Fruit fly (Drosophila melanogaster) whole organism, prepupa: ENCODE measurements around the gene spi.
A peak's percentile ranks its signal among the peaks of the same experiment; 100 is the strongest.

Experiments
- Blimp-1 ChIP-seq: fragments of 200-800 bp; sonication (Bioruptor generic); optimal IDR thresholded peaks from 3 replicates; lab custom pipeline; 2017; ENCODE audit warnings: missing biosample characterization, missing genetic modification characterization, mild to moderate bottlenecking, moderate library complexity, missing genetic modification reagents
- CG10669 ChIP-seq: fragments of 200-800 bp; sonication (Bioruptor generic); optimal IDR thresholded peaks from 3 replicates; lab custom pipeline; 2018; ENCODE audit warnings: missing biosample characterization, mild to moderate bottlenecking, missing genetic modification characterization, moderate library complexity
- CG11294 ChIP-seq: fragments of 200-800 bp; sonication (Bioruptor generic); IDR thresholded peaks from 2 replicates; pipeline ENCODE4 v1.3.6; 2022; ENCODE audit warnings: missing biosample characterization, missing genetic modification characterization
- CG11762 ChIP-seq: fragments of 200-800 bp; sonication (Bioruptor generic); optimal IDR thresholded peaks from 3 replicates; lab custom pipeline; 2016; ENCODE audit warnings: missing biosample characterization, missing genetic modification characterization; ENCODE audit not compliant: insufficient read depth
- CG11902 ChIP-seq: fragments of 200-800 bp; sonication (Bioruptor generic); optimal IDR thresholded peaks from 3 replicates; lab custom pipeline; 2016; ENCODE audit warnings: missing biosample characterization, missing genetic modification characterization
- CG15336 ChIP-seq: fragments of 200-800 bp; sonication (Bioruptor generic); IDR thresholded peaks from 2 replicates; pipeline ENCODE4 v1.3.6; 2022; ENCODE audit warnings: missing biosample characterization, missing genetic modification characterization
- CG1621 ChIP-seq: fragments of 200-800 bp; sonication (Bioruptor generic); optimal IDR thresholded peaks from 3 replicates; lab custom pipeline; 2018; ENCODE audit warnings: missing biosample characterization, mild to moderate bottlenecking, missing genetic modification characterization
- CG3032 ChIP-seq: fragments of 200-800 bp; optimal IDR thresholded peaks from 2 replicates; lab custom pipeline; 2019; ENCODE audit warnings: missing biosample characterization, mild to moderate bottlenecking, missing genetic modification characterization, moderate library complexity
- CG31627 ChIP-seq: fragments of 200-800 bp; sonication (Bioruptor generic); optimal IDR thresholded peaks from 3 replicates; lab custom pipeline; 2016; ENCODE audit warnings: missing biosample characterization, missing genetic modification characterization
- CG32006 ChIP-seq: fragments of 200-800 bp; sonication (Bioruptor generic); optimal IDR thresholded peaks from 3 replicates; lab custom pipeline; 2017; ENCODE audit warnings: missing biosample characterization, mild to moderate bottlenecking, missing genetic modification characterization
- CG34406 ChIP-seq: fragments of 200-800 bp; sonication (Bioruptor generic); optimal IDR thresholded peaks from 3 replicates; lab custom pipeline; 2016; ENCODE audit warnings: missing biosample characterization, missing genetic modification characterization
- CG3919 ChIP-seq: fragments of 200-800 bp; sonication (Bioruptor generic); optimal IDR thresholded peaks from 3 replicates; lab custom pipeline; 2016; ENCODE audit warnings: missing biosample characterization, missing genetic modification characterization
- CG4318 ChIP-seq: fragments of 200-800 bp; sonication (Bioruptor generic); optimal IDR thresholded peaks from 3 replicates; lab custom pipeline; 2017; ENCODE audit warnings: missing biosample characterization, mild to moderate bottlenecking, missing genetic modification characterization
- CG6163 ChIP-seq: fragments of 200-800 bp; sonication (Bioruptor generic); IDR thresholded peaks from 3 replicates; pipeline ENCODE4 v1.3.6; 2022; ENCODE audit warnings: missing biosample characterization, missing genetic modification characterization
- CG6276 ChIP-seq: fragments of 200-800 bp; sonication (Bioruptor generic); optimal IDR thresholded peaks from 2 replicates; lab custom pipeline; 2017; ENCODE audit warnings: missing biosample characterization, mild to moderate bottlenecking, missing genetic modification characterization
- CG6808 ChIP-seq: fragments of 200-800 bp; sonication (Bioruptor generic); optimal IDR thresholded peaks from 3 replicates; lab custom pipeline; 2017; ENCODE audit warnings: missing biosample characterization, missing genetic modification characterization, mild to moderate bottlenecking, moderate library complexity, missing genetic modification reagents
- CG6854 ChIP-seq: fragments of 200-800 bp; sonication (Bioruptor generic); optimal IDR thresholded peaks from 2 replicates; lab custom pipeline; 2017; ENCODE audit warnings: missing biosample characterization, mild to moderate bottlenecking, missing genetic modification characterization
- CG7368 ChIP-seq: fragments of 200-800 bp; sonication (Bioruptor generic); optimal IDR thresholded peaks from 3 replicates; lab custom pipeline; 2016; ENCODE audit warnings: missing biosample characterization, missing genetic modification characterization
- CG8119 ChIP-seq: fragments of 200-800 bp; sonication (Bioruptor generic); IDR thresholded peaks from 3 replicates; pipeline ENCODE4 v1.3.6; 2022; ENCODE audit warnings: missing biosample characterization, missing genetic modification characterization
- CG8319 ChIP-seq: fragments of 200-800 bp; sonication (Bioruptor generic); optimal IDR thresholded peaks from 3 replicates; lab custom pipeline; 2016; ENCODE audit warnings: missing biosample characterization, missing genetic modification characterization
- CG9139 ChIP-seq: fragments of 200-800 bp; sonication (Bioruptor generic); optimal IDR thresholded peaks from 3 replicates; lab custom pipeline; 2017; ENCODE audit warnings: missing biosample characterization, mild to moderate bottlenecking, missing genetic modification characterization
- Eip75B ChIP-seq: fragments of 200-800 bp; sonication (Bioruptor generic); optimal IDR thresholded peaks from 3 replicates; lab custom pipeline; 2016; ENCODE audit warnings: missing biosample characterization, missing genetic modification characterization
- Eip78C ChIP-seq: fragments of 200-800 bp; sonication (Bioruptor generic); peaks from one replicate; lab custom pipeline; 2016; ENCODE audit warnings: missing biosample characterization, missing genetic modification characterization
- Ets21C ChIP-seq: fragments of 200-800 bp; sonication (Bioruptor generic); optimal IDR thresholded peaks from 3 replicates; lab custom pipeline; 2016; ENCODE audit warnings: missing biosample characterization, missing genetic modification characterization
- Ets96B ChIP-seq: fragments of 200-800 bp; optimal IDR thresholded peaks from 2 replicates; lab custom pipeline; 2019; ENCODE audit warnings: missing biosample characterization, mild to moderate bottlenecking, missing genetic modification characterization, moderate library complexity
- Hr39 ChIP-seq: fragments of 200-800 bp; sonication (Bioruptor generic); optimal IDR thresholded peaks from 2 replicates; lab custom pipeline; 2016; ENCODE audit warnings: missing biosample characterization, missing genetic modification characterization
- Lpt ChIP-seq: fragments of 200-800 bp; sonication (Bioruptor generic); optimal IDR thresholded peaks from 3 replicates; lab custom pipeline; 2016; ENCODE audit warnings: missing biosample characterization, missing genetic modification characterization
- Met ChIP-seq: fragments of 200-800 bp; sonication (Bioruptor generic); optimal IDR thresholded peaks from 3 replicates; lab custom pipeline; 2016; ENCODE audit warnings: missing biosample characterization, missing genetic modification characterization
- OdsH ChIP-seq: fragments of 200-800 bp; sonication (Bioruptor generic); optimal IDR thresholded peaks from 3 replicates; lab custom pipeline; 2016; ENCODE audit warnings: missing biosample characterization, missing genetic modification characterization
- Smox ChIP-seq: fragments of 200-800 bp; sonication (Bioruptor generic); optimal IDR thresholded peaks from 3 replicates; lab custom pipeline; 2016; ENCODE audit warnings: missing biosample characterization, missing genetic modification characterization
- Sox14 ChIP-seq: fragments of 200-800 bp; sonication (Bioruptor generic); optimal IDR thresholded peaks from 3 replicates; lab custom pipeline; 2016; ENCODE audit warnings: missing biosample characterization, missing genetic modification characterization
- Sox15 ChIP-seq: fragments of 200-800 bp; sonication (Bioruptor generic); optimal IDR thresholded peaks from 3 replicates; lab custom pipeline; 2016; ENCODE audit warnings: missing biosample characterization, missing genetic modification characterization
- achi ChIP-seq: fragments of 200-800 bp; sonication (Bioruptor generic); optimal IDR thresholded peaks from 3 replicates; lab custom pipeline; 2016; ENCODE audit warnings: missing biosample characterization, missing genetic modification characterization
- acj6 ChIP-seq: fragments of 200-800 bp; sonication (Bioruptor generic); optimal IDR thresholded peaks from 3 replicates; lab custom pipeline; 2016; ENCODE audit warnings: missing biosample characterization, missing genetic modification characterization
- cyc ChIP-seq: fragments of 200-800 bp; sonication (Bioruptor generic); optimal IDR thresholded peaks from 3 replicates; lab custom pipeline; 2016; ENCODE audit warnings: missing biosample characterization, missing genetic modification characterization
- dac ChIP-seq: fragments of 200-800 bp; sonication (Bioruptor generic); optimal IDR thresholded peaks from 2 replicates; lab custom pipeline; 2017; ENCODE audit warnings: missing biosample characterization, mild to moderate bottlenecking, missing genetic modification characterization
- eg ChIP-seq: fragments of 200-800 bp; sonication (Bioruptor generic); IDR thresholded peaks from 3 replicates; pipeline ENCODE4 v1.3.6; 2022; ENCODE audit warnings: missing biosample characterization, missing genetic modification characterization
- esn ChIP-seq: fragments of 200-800 bp; sonication (Bioruptor generic); optimal IDR thresholded peaks from 2 replicates; lab custom pipeline; 2016; ENCODE audit warnings: missing biosample characterization, mild to moderate bottlenecking, missing genetic modification characterization, moderate library complexity
- fd59A ChIP-seq: fragments of 200-800 bp; sonication (Bioruptor generic); optimal IDR thresholded peaks from 2 replicates; lab custom pipeline; 2017; ENCODE audit warnings: missing biosample characterization, mild to moderate bottlenecking, missing genetic modification characterization, missing genetic modification reagents
- fd85E ChIP-seq: fragments of 200-800 bp; sonication (Bioruptor generic); optimal IDR thresholded peaks from 3 replicates; lab custom pipeline; 2016; ENCODE audit warnings: missing biosample characterization, missing genetic modification characterization
- fkh ChIP-seq: fragments of 200-800 bp; sonication (Bioruptor generic); optimal IDR thresholded peaks from 3 replicates; lab custom pipeline; 2017; ENCODE audit warnings: missing biosample characterization, mild to moderate bottlenecking, missing genetic modification characterization, moderate library complexity
- lz ChIP-seq: fragments of 200-800 bp; sonication (Bioruptor generic); optimal IDR thresholded peaks from 3 replicates; lab custom pipeline; 2016; ENCODE audit warnings: missing biosample characterization, missing genetic modification characterization
- pdm3 ChIP-seq: fragments of 200-800 bp; sonication (Bioruptor generic); optimal IDR thresholded peaks from 3 replicates; lab custom pipeline; 2016; ENCODE audit warnings: missing biosample characterization, missing genetic modification characterization
- salr ChIP-seq, 2 experiments: fragments of 200-800 bp; sonication (Bioruptor generic); optimal IDR thresholded peaks; 3 replicates each; lab custom pipeline; 2016 to 2018; ENCODE audit warnings: missing biosample characterization in 2 of 2, missing genetic modification characterization in 2 of 2, mild to moderate bottlenecking in 1 of 2
- spab ChIP-seq: fragments of 200-800 bp; sonication (Bioruptor generic); optimal IDR thresholded peaks from 2 replicates; lab custom pipeline; 2017; ENCODE audit warnings: missing biosample characterization, mild to moderate bottlenecking, missing genetic modification characterization, missing genetic modification reagents
- svp ChIP-seq: fragments of 200-800 bp; sonication (Bioruptor generic); peaks from one replicate; lab custom pipeline; 2016; ENCODE audit warnings: missing biosample characterization, missing genetic modification characterization
- vri ChIP-seq: fragments of 200-800 bp; sonication (Bioruptor generic); optimal IDR thresholded peaks from 3 replicates; lab custom pipeline; 2016; ENCODE audit warnings: missing biosample characterization, mild to moderate bottlenecking, missing genetic modification characterization

Gene spi

DNA sequence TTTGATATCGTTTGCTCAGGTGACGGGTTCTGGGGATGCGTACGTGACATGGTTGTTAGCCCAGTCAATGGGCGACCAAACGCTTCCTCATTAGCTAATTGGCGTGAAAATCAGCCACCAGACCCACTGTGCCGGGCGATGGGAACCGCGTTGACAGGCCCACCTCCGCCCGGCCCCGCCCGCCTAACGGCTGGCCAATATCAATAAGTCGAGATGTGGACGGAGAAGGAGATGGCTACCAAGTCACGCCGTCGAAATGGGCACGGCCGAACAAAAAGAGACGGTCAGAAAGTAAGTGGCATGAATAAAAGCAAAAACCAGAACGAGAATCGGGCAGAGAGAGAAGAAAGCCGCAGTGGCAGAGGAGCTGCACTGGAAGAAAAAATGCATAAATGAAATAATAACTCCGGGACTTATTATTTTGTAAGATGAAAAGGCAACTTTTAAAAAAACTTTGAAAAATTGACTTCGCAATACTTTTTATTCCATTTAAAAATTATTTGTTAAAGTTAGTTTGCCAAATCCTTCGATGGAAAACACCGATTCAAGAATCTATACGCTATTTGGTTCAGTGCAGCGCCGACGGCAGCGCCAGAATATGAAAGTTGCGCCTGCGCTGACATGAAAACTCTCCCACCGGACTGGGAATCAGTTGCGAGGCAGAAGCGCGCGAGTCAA is 39.2 kb downstream of the spi start, which contains the start of gene CG13082 (continued):
- TF ChIP-seq spab (GFP tag; lab: Kevin White, UChicago) = peak; percentile 63
- TF ChIP-seq CG10669 (GFP tag; lab: Kevin White, UChicago) = peak; percentile 74
- TF ChIP-seq CG4318 (GFP tag; lab: Kevin White, UChicago) = peak; percentile 87
- TF ChIP-seq pdm3 (GFP tag; lab: Kevin White, UChicago) = peak; percentile 88
- peak; percentile 97 for TF ChIP-seq svp
- peak; percentile 9 for TF ChIP-seq CG9139
- TF ChIP-seq vri = peak; percentile 83
- TF ChIP-seq CG6163 (GFP tag; lab: Robert Waterston, UW) = peak; percentile 87
- peak; percentile 96 for TF ChIP-seq lz (GFP tag; lab: Kevin White, UChicago)

DNA sequence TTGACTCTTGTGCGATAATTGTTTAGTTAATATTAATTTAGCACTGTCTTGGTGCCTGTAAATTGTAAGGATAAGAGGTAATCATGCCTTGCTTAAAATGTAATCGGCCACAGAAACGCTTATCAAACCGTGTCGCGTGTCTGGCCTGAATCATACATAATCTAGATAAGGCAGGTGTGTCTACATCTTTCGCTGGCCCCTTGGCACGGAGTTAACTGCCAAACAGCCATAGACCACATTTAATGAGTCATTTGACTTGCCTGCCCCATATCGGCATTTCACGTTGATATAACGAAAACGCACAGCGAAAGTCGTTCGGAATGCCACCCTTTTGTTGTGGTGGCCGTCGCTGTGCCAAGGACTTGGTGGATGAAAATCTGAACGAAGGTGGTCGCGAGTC is 41.9 kb downstream of the spi start, which contains the start of gene CG31697:
Gene CG31697 (plus strand): TSS at position 215 of the 400 bp plus-strand sequence.
- TF ChIP-seq Eip78C (GFP tag; lab: Kevin White, UChicago) (peak; percentile 5), CG7368 (GFP tag; lab: Kevin White, UChicago) (no peak), salr (GFP tag; optimal IDR thresholded peaks at IDR 0.05; lab: Kevin White, UChicago) (no peak), Hr39 (GFP tag; lab: Kevin White, UChicago) (no peak), CG11902 (GFP tag; lab: Kevin White, UChicago) (no peak), Smox (GFP tag; lab: Kevin White, UChicago) (no peak), achi (GFP tag; lab: Kevin White, UChicago) (no peak), vri (peak; percentile 77), CG34406 (no peak), Sox15 (GFP tag; lab: Kevin White, UChicago) (no peak), fd85E (no peak), spab (GFP tag; lab: Kevin White, UChicago) (no peak), svp (peak; percentile 26), esn (GFP tag; lab: Kevin White, UChicago) (no peak), CG3919 (no peak), OdsH (no peak), Ets96B (no peak), fd59A (no peak), cyc (GFP tag; lab: Kevin White, UChicago) (no peak), CG11762 (no peak)

dm6 chr2L:19533247-19533646 is 43.9 kb downstream of the spi start, which contains the start of gene CG33116:
TSS of gene CG33116 (plus strand) at chr2L:19533479.
- TF ChIP-seq Eip75B (GFP tag; lab: Kevin White, UChicago) (peak; percentile 83), lz (GFP tag; lab: Kevin White, UChicago) (peak; percentile 87), acj6 (GFP tag; lab: Kevin White, UChicago) (peak; percentile 82), CG11294 (GFP tag; lab: Robert Waterston, UW) (peak; percentile 69), CG6276 (GFP tag; lab: Kevin White, UChicago) (peak; percentile 85), Ets21C (peak; percentile 64), CG8119 (GFP tag; lab: Robert Waterston, UW) (peak; percentile 83), Sox14 (GFP tag; lab: Kevin White, UChicago) (peak; percentile 87), fkh (GFP tag; lab: Kevin White, UChicago) (peak; percentile 49), CG32006 (GFP tag; lab: Kevin White, UChicago) (peak; percentile 91), CG31627 (peak; percentile 87), CG7368 (GFP tag; lab: Kevin White, UChicago) (peak; percentile 77), CG15336 (peak; percentile 89), Ets96B (peak; percentile 73), CG1621 (tag; lab: Kevin White, UChicago) (peak; percentile 77), CG8319 (GFP tag; lab: Kevin White, UChicago) (peak; percentile 60), Met (GFP tag; lab: Kevin White, UChicago) (peak; percentile 88), vri (peak; percentile 88), CG9139 (peak; percentile 51), CG11902 (GFP tag; lab: Kevin White, UChicago) (peak; percentile 57), Blimp-1 (GFP tag; lab: Kevin White, UChicago) (peak; percentile 39), eg (GFP tag; lab: Robert Waterston, UW) (peak; percentile 88), dac (GFP tag; lab: Kevin White, UChicago) (peak; percentile 77), Lpt (GFP tag; lab: Kevin White, UChicago) (peak; percentile 80), CG3032 (tag; lab: Kevin White, UChicago) (peak; percentile 77), CG6808 (peak; percentile 76), salr (GFP tag; optimal IDR thresholded peaks at IDR 0.05; lab: Kevin White, UChicago) (peak; percentile 64 to 84), spab (GFP tag; lab: Kevin White, UChicago) (peak; percentile 70), CG6163 (GFP tag; lab: Robert Waterston, UW) (peak; percentile 85), CG6854 (GFP tag; lab: Kevin White, UChicago) (peak; percentile 71)
